Worm (Caenorhabditis elegans): ENCODE results near the gene str-138.

- TF ChIP-seq ces-1 (GFP tag; optimal IDR thresholded peaks at IDR 0.05) (no peak), lin-13 (GFP tag; optimal IDR thresholded peaks at IDR 0.05) (no peak), F16B12.6 (tag; optimal IDR thresholded peaks at IDR 0.05) (no peak), nhr-76 (tag; optimal IDR thresholded peaks at IDR 0.05) (no peak), tbx-2 (tag; optimal IDR thresholded peaks at IDR 0.05) (no peak), egl-27 (tag; optimal IDR thresholded peaks at IDR 0.05) (no peak), dpl-1 (GFP tag; optimal IDR thresholded peaks at IDR 0.05) (no peak), aly-2 (tag; optimal IDR thresholded peaks at IDR 0.05) (no peak), unc-30 (tag; optimal IDR thresholded peaks at IDR 0.05) (no peak), nhr-71 (tag; optimal IDR thresholded peaks at IDR 0.05) (no peak), unc-86 (tag; optimal IDR thresholded peaks at IDR 0.05) (no peak)
Observed at ce11 chrV:8075712-8076111, 17.3 kb downstream of the str-138 start, which contains the start of gene catp-3.

Measured in whole organism, L1 larva.